Fruit fly (Drosophila melanogaster): ENCODE results near the gene sc.

- TF ChIP-seq Pif1B (GFP tag; optimal IDR thresholded peaks at IDR 0.05) (peak; percentile 44), CG15710 (tag; optimal IDR thresholded peaks at IDR 0.05) (peak; percentile 55), Ets98B (GFP tag; IDR thresholded peaks at IDR 0.05) (no peak)
Observed at dm6 chrX:425524-425923, 29.7 kb downstream of the sc start.

Data from whole organism, pupa.